Fruit fly (Drosophila melanogaster) whole organism, embryonic: ENCODE measurements around the gene smal.
A peak's percentile ranks its signal among the peaks of the same experiment; 100 is the strongest.

ENCODE experiments used
- C15 ChIP-seq: fragments of 200-800 bp; sonication (Bioruptor generic); IDR thresholded peaks from 3 replicates; pipeline ENCODE4 v1.3.6; 2022; ENCODE audit warnings: missing biosample characterization, missing genetic modification characterization
- CG11456 ChIP-seq: fragments of 200-800 bp; sonication (Bioruptor generic); IDR thresholded peaks from 3 replicates; pipeline ENCODE4 v1.3.6; 2022; ENCODE audit warnings: missing biosample characterization, missing genetic modification characterization
- CG12391 ChIP-seq: fragments of 200-800 bp; sonication (Bioruptor generic); optimal IDR thresholded peaks from 3 replicates; lab custom pipeline; 2018; ENCODE audit warnings: missing biosample characterization, mild to moderate bottlenecking, missing genetic modification characterization, moderate library complexity
- CG13287 ChIP-seq: fragments of 200-800 bp; sonication (Bioruptor generic); IDR thresholded peaks from 2 replicates; pipeline ENCODE4 v1.3.6; 2022; ENCODE audit warnings: missing biosample characterization, missing genetic modification characterization; ENCODE audit not compliant: partially characterized antibody
- CG14050 ChIP-seq: fragments of 200-800 bp; sonication (Bioruptor generic); IDR thresholded peaks from 3 replicates; pipeline ENCODE4 v1.3.6; 2022; ENCODE audit warnings: missing biosample characterization, missing genetic modification characterization
- CG15269 ChIP-seq: fragments of 200-800 bp; sonication (Bioruptor generic); optimal IDR thresholded peaks from 2 replicates; lab custom pipeline; 2018; ENCODE audit warnings: missing biosample characterization, mild to moderate bottlenecking, missing genetic modification characterization, moderate library complexity
- CG15696 ChIP-seq: fragments of 200-800 bp; sonication (Bioruptor generic); optimal IDR thresholded peaks from 2 replicates; lab custom pipeline; 2019; ENCODE audit warnings: missing biosample characterization, mild to moderate bottlenecking, missing genetic modification characterization, moderate library complexity
- CG1832 ChIP-seq: fragments of 200-800 bp; sonication (Bioruptor generic); optimal IDR thresholded peaks from 2 replicates; lab custom pipeline; 2017; ENCODE audit warnings: missing biosample characterization, mild to moderate bottlenecking, missing genetic modification characterization, inconsistent platforms
- CG30403 ChIP-seq: fragments of 200-800 bp; sonication (Bioruptor generic); optimal IDR thresholded peaks from 3 replicates; lab custom pipeline; 2016; ENCODE audit warnings: missing biosample characterization, missing genetic modification characterization
- CG3065 ChIP-seq: fragments of 200-800 bp; sonication (Bioruptor generic); optimal IDR thresholded peaks from 2 replicates; lab custom pipeline; 2016; ENCODE audit warnings: missing biosample characterization, missing genetic modification characterization
- CG32767 ChIP-seq: fragments of 200-800 bp; sonication (Bioruptor generic); IDR thresholded peaks from 2 replicates; pipeline ENCODE4 v1.3.6; 2022; ENCODE audit warnings: missing biosample characterization, missing genetic modification characterization
- CG42726 ChIP-seq: fragments of 200-800 bp; sonication (Bioruptor generic); IDR thresholded peaks from 2 replicates; pipeline ENCODE4 v1.3.6; 2022; ENCODE audit warnings: missing biosample characterization, missing genetic modification characterization; ENCODE audit not compliant: partially characterized antibody
- CG4282 ChIP-seq: fragments of 200-800 bp; sonication (Bioruptor generic); optimal IDR thresholded peaks from 2 replicates; lab custom pipeline; 2016; ENCODE audit warnings: missing biosample characterization, missing genetic modification characterization
- CG4820 ChIP-seq: fragments of 200-800 bp; sonication (Bioruptor generic); optimal IDR thresholded peaks from 3 replicates; lab custom pipeline; 2016; ENCODE audit warnings: missing biosample characterization, missing genetic modification characterization
- CG6683 ChIP-seq: fragments of 200-800 bp; sonication (Bioruptor generic); optimal IDR thresholded peaks from 2 replicates; lab custom pipeline; 2017; ENCODE audit warnings: missing biosample characterization, mild to moderate bottlenecking, missing genetic modification characterization, missing genetic modification reagents
- CG6765 ChIP-seq: fragments of 200-800 bp; sonication (Bioruptor generic); optimal IDR thresholded peaks from 3 replicates; lab custom pipeline; 2017; ENCODE audit warnings: missing biosample characterization, mild to moderate bottlenecking, missing genetic modification characterization
- CG6854 ChIP-seq: fragments of 200-800 bp; sonication (Bioruptor generic); optimal IDR thresholded peaks from 3 replicates; lab custom pipeline; 2017; ENCODE audit warnings: missing biosample characterization, mild to moderate bottlenecking, missing genetic modification characterization
- CG8359 ChIP-seq: fragments of 200-800 bp; sonication (Bioruptor generic); optimal IDR thresholded peaks from 2 replicates; lab custom pipeline; 2017; ENCODE audit warnings: missing biosample characterization, mild to moderate bottlenecking, missing genetic modification characterization, borderline replicate concordance
- CG8924 ChIP-seq: fragments of 200-800 bp; optimal IDR thresholded peaks from 3 replicates; lab custom pipeline; 2019; ENCODE audit warnings: missing biosample characterization, mild to moderate bottlenecking, missing genetic modification characterization, moderate library complexity
- D19B ChIP-seq: fragments of 200-800 bp; sonication (Bioruptor generic); optimal IDR thresholded peaks from 2 replicates; lab custom pipeline; 2017; ENCODE audit warnings: missing biosample characterization, mild to moderate bottlenecking, missing genetic modification characterization
- Dfd ChIP-seq, 2 experiments: fragments of >200 bp; optimal IDR thresholded peaks; 2 replicates each; lab custom pipeline; 2017; ENCODE audit warnings: missing biosample characterization in 2 of 2, missing genetic modification characterization in 2 of 2
- Dll ChIP-seq: fragments of 200-800 bp; sonication (Bioruptor generic); IDR thresholded peaks from 4 replicates; pipeline ENCODE4 v1.3.6; 2022; ENCODE audit warnings: missing biosample characterization, missing genetic modification characterization; ENCODE audit not compliant: partially characterized antibody
- Dp ChIP-seq: fragments of 200-800 bp; sonication (Bioruptor generic); optimal IDR thresholded peaks from 2 replicates; lab custom pipeline; 2018; ENCODE audit warnings: missing biosample characterization, mild to moderate bottlenecking, missing genetic modification characterization, moderate library complexity
- Fer1 ChIP-seq: fragments of 200-800 bp; sonication (Bioruptor generic); optimal IDR thresholded peaks from 2 replicates; lab custom pipeline; 2017; ENCODE audit warnings: missing biosample characterization, mild to moderate bottlenecking, missing genetic modification characterization
- GATAe ChIP-seq: fragments of 200-800 bp; sonication (Bioruptor generic); conservative IDR thresholded peaks from 2 replicates; pipeline ENCODE4 v1.3.6; 2022; ENCODE audit warnings: missing biosample characterization, missing genetic modification characterization
- Gsc ChIP-seq: fragments of 200-800 bp; sonication (Bioruptor generic); IDR thresholded peaks from 2 replicates; pipeline ENCODE4 v1.3.6; 2022; ENCODE audit warnings: missing biosample characterization, missing genetic modification characterization
- HHEX ChIP-seq: fragments of 200-800 bp; sonication (Bioruptor generic); optimal IDR thresholded peaks from 3 replicates; lab custom pipeline; 2017; ENCODE audit warnings: missing biosample characterization, mild to moderate bottlenecking, missing genetic modification characterization, missing genetic modification reagents
- HLHmδ ChIP-seq: fragments of 200-800 bp; sonication (Bioruptor generic); optimal IDR thresholded peaks from 2 replicates; lab custom pipeline; 2018; ENCODE audit warnings: missing biosample characterization, mild to moderate bottlenecking, missing genetic modification characterization, moderate library complexity
- Hmx ChIP-seq: fragments of 200-800 bp; sonication (Bioruptor generic); optimal IDR thresholded peaks from 2 replicates; lab custom pipeline; 2016; ENCODE audit warnings: missing biosample characterization, missing genetic modification characterization
- Pdp1 ChIP-seq, 2 experiments: fragments of 200-800 bp; sonication (Bioruptor generic); optimal IDR thresholded peaks; 3 replicates each; lab custom pipeline; 2016; ENCODE audit warnings: missing biosample characterization in 2 of 2, missing genetic modification characterization in 2 of 2, mild to moderate bottlenecking in 1 of 2, moderate library complexity in 1 of 2
- Rfx ChIP-seq: fragments of 200-800 bp; sonication (Bioruptor generic); IDR thresholded peaks from 2 replicates; pipeline ENCODE4 v1.3.6; 2022; ENCODE audit warnings: missing biosample characterization, missing genetic modification characterization
- Rx ChIP-seq: fragments of 200-800 bp; sonication (Bioruptor generic); IDR thresholded peaks from 2 replicates; pipeline ENCODE4 v1.3.6; 2022; ENCODE audit warnings: missing biosample characterization, missing genetic modification characterization
- Spps ChIP-seq: fragments of 200-800 bp; sonication (Bioruptor generic); optimal IDR thresholded peaks from 2 replicates; lab custom pipeline; 2018; ENCODE audit warnings: missing biosample characterization, mild to moderate bottlenecking, missing genetic modification characterization
- Vsx1 ChIP-seq: fragments of 200-800 bp; sonication (Bioruptor generic); optimal IDR thresholded peaks from 2 replicates; lab custom pipeline; 2017; ENCODE audit warnings: missing biosample characterization, mild to moderate bottlenecking, missing genetic modification characterization, missing genetic modification reagents
- YL-1 ChIP-seq: fragments of 200-800 bp; sonication (Bioruptor generic); optimal IDR thresholded peaks from 3 replicates; lab custom pipeline; 2017; ENCODE audit warnings: missing biosample characterization, mild to moderate bottlenecking, missing genetic modification characterization
- ab ChIP-seq: fragments of 200-800 bp; sonication (Bioruptor generic); optimal IDR thresholded peaks from 2 replicates; lab custom pipeline; 2016; ENCODE audit warnings: missing biosample characterization, missing genetic modification characterization
- ara ChIP-seq: fragments of 200-800 bp; sonication (Bioruptor generic); IDR thresholded peaks from 2 replicates; pipeline ENCODE4 v1.3.6; 2022; ENCODE audit warnings: missing biosample characterization, missing genetic modification characterization
- bbx ChIP-seq: fragments of 200-800 bp; sonication (Bioruptor generic); IDR thresholded peaks from 2 replicates; pipeline ENCODE4 v1.3.6; 2022; ENCODE audit warnings: missing biosample characterization, missing genetic modification characterization; ENCODE audit not compliant: partially characterized antibody
- crol ChIP-seq: fragments of 200-800 bp; sonication (Bioruptor generic); IDR thresholded peaks from 2 replicates; pipeline ENCODE4 v1.3.6; 2022; ENCODE audit warnings: missing biosample characterization, missing genetic modification characterization
- fru ChIP-seq: fragments of >200 bp; optimal IDR thresholded peaks from 2 replicates; lab custom pipeline; 2017
- gce ChIP-seq: fragments of 200-800 bp; sonication (Bioruptor generic); IDR thresholded peaks from 3 replicates; pipeline ENCODE4 v1.3.6; 2022; ENCODE audit warnings: missing biosample characterization, missing genetic modification characterization
- hth ChIP-seq: fragments of >200 bp; optimal IDR thresholded peaks from 2 replicates; lab custom pipeline; 2017; ENCODE audit warnings: inconsistent platforms
- jumu ChIP-seq: fragments of 200-800 bp; sonication (Bioruptor generic); optimal IDR thresholded peaks from 3 replicates; lab custom pipeline; 2016; ENCODE audit warnings: missing biosample characterization, missing genetic modification characterization
- repo ChIP-seq: fragments of 200-800 bp; sonication (Bioruptor generic); optimal IDR thresholded peaks from 2 replicates; lab custom pipeline; 2016; ENCODE audit warnings: missing biosample characterization, missing genetic modification characterization
- sima ChIP-seq: fragments of 200-800 bp; sonication (Bioruptor generic); optimal IDR thresholded peaks from 2 replicates; lab custom pipeline; 2016; ENCODE audit warnings: missing biosample characterization, missing genetic modification characterization
- slou ChIP-seq: fragments of 200-800 bp; sonication (Bioruptor generic); optimal IDR thresholded peaks from 3 replicates; lab custom pipeline; 2016; ENCODE audit warnings: missing biosample characterization, missing genetic modification characterization
- tin ChIP-seq: fragments of 200-800 bp; sonication (Bioruptor generic); optimal IDR thresholded peaks from 3 replicates; lab custom pipeline; 2016; ENCODE audit warnings: missing biosample characterization, missing genetic modification characterization
- tll ChIP-seq, 2 experiments: fragments of 200-800 bp in 1 of 2; fragments of >200 bp in 1 of 2; sonication (Bioruptor generic) in 1 of 2; optimal IDR thresholded peaks; 2 replicates each; lab custom pipeline; 2017 to 2019; ENCODE audit warnings: missing biosample characterization in 2 of 2, missing genetic modification characterization in 2 of 2, mild to moderate bottlenecking in 1 of 2, moderate library complexity in 1 of 2
- toy ChIP-seq: fragments of 200-800 bp; sonication (Bioruptor generic); IDR thresholded peaks from 2 replicates; pipeline ENCODE4 v1.3.6; 2022; ENCODE audit warnings: missing biosample characterization, missing genetic modification characterization
- trh ChIP-seq: fragments of 200-800 bp; sonication (Bioruptor generic); optimal IDR thresholded peaks from 2 replicates; lab custom pipeline; 2016; ENCODE audit warnings: missing biosample characterization, missing genetic modification characterization
- tup ChIP-seq: fragments of 200-800 bp; sonication (Bioruptor generic); optimal IDR thresholded peaks from 2 replicates; lab custom pipeline; 2016; ENCODE audit warnings: missing biosample characterization, mild to moderate bottlenecking, missing genetic modification characterization, moderate library complexity
- wek ChIP-seq: fragments of 200-800 bp; sonication (Bioruptor generic); optimal IDR thresholded peaks from 3 replicates; lab custom pipeline; 2018; ENCODE audit warnings: missing biosample characterization, mild to moderate bottlenecking, missing genetic modification characterization, moderate library complexity

Gene smal

dm6 chr2L:6255488-6255887 is 76.6 kb downstream of the smal start, which contains the start of gene AANATL2:
TSS of gene AANATL2 (plus strand) at chr2L:6255859.
- no peak for TF ChIP-seq wek (GFP tag; lab: Kevin White, UChicago)
- TF ChIP-seq CG42726 (GFP tag; lab: Robert Waterston, UW): 0 out of 2 replicates have a peak, but pooled peaks have one; percentile 23
- TF ChIP-seq Spps (tag; lab: Kevin White, UChicago): no peak
- no peak for TF ChIP-seq CG15269 (tag; lab: Kevin White, UChicago)
- TF ChIP-seq C15: no peak
- no peak for TF ChIP-seq slou
- TF ChIP-seq fru (lab: Kevin White, UChicago): no peak
- no peak for TF ChIP-seq CG11456
- no peak for TF ChIP-seq CG6854
- no peak for TF ChIP-seq CG3065 (GFP tag; lab: Kevin White, UChicago)
- no peak for TF ChIP-seq trh (GFP tag; lab: Kevin White, UChicago)
- no peak for TF ChIP-seq CG30403
- no peak for TF ChIP-seq CG12391
- no peak for TF ChIP-seq CG14050 (GFP tag; lab: Robert Waterston, UW)
- no peak for TF ChIP-seq sima
- no peak for TF ChIP-seq gce
- TF ChIP-seq CG32767 (GFP tag; lab: Robert Waterston, UW): no peak
- TF ChIP-seq D19B (GFP tag; lab: Kevin White, UChicago): no peak
- TF ChIP-seq Hmx (GFP tag; lab: Kevin White, UChicago): no peak
- TF ChIP-seq ara: no peak
- TF ChIP-seq bbx (GFP tag; lab: Robert Waterston, UW): no peak
- TF ChIP-seq jumu: no peak
- TF ChIP-seq Rx (GFP tag; lab: Robert Waterston, UW): no peak
- no peak for TF ChIP-seq Fer1
- TF ChIP-seq repo: no peak
- no peak for TF ChIP-seq CG6765
- no peak for TF ChIP-seq tup (GFP tag; lab: Kevin White, UChicago)
- TF ChIP-seq crol (GFP tag; lab: Robert Waterston, UW): peak; percentile 80
- TF ChIP-seq tll (GFP tag; optimal IDR thresholded peaks at IDR 0.05; lab: Kevin White, UChicago): no peak
- no peak for TF ChIP-seq Dp (GFP tag; lab: Kevin White, UChicago)
- TF ChIP-seq tin (GFP tag; lab: Kevin White, UChicago): no peak
- TF ChIP-seq CG4820: no peak
- peak in 1 of 2 experiments; percentile 1 for TF ChIP-seq Pdp1 (GFP tag; optimal IDR thresholded peaks at IDR 0.05; lab: Kevin White, UChicago)
- TF ChIP-seq Vsx1 (GFP tag; lab: Kevin White, UChicago): no peak
- 0 out of 2 replicates have a peak, but pooled peaks have one; percentile 25 for TF ChIP-seq GATAe (GFP tag; lab: Robert Waterston, UW)
- TF ChIP-seq HLHmδ (GFP tag; lab: Kevin White, UChicago): no peak
- no peak for TF ChIP-seq CG8924 (tag; lab: Kevin White, UChicago)
- no peak for TF ChIP-seq Dll (GFP tag; lab: Robert Waterston, UW)
- TF ChIP-seq toy: no peak
- TF ChIP-seq CG6683: no peak
- TF ChIP-seq CG4282: no peak
- TF ChIP-seq CG15696 (tag; lab: Kevin White, UChicago): no peak
- no peak for TF ChIP-seq Rfx (GFP tag; lab: Robert Waterston, UW)
- no peak for TF ChIP-seq CG1832
- TF ChIP-seq YL-1 (GFP tag; lab: Kevin White, UChicago): no peak
- TF ChIP-seq HHEX (GFP tag; lab: Kevin White, UChicago): no peak
- TF ChIP-seq Gsc (GFP tag; lab: Robert Waterston, UW): no peak
- no peak for TF ChIP-seq Dfd (GFP tag; optimal IDR thresholded peaks at IDR 0.05; lab: Kevin White, UChicago)
- TF ChIP-seq ab (GFP tag; lab: Kevin White, UChicago): no peak
- no peak for TF ChIP-seq CG8359 (GFP tag; lab: Kevin White, UChicago)
- no peak for TF ChIP-seq CG13287 (GFP tag; lab: Robert Waterston, UW)
- TF ChIP-seq hth: no peak
